Worm (Caenorhabditis elegans): ENCODE data around the gene nhr-246.

DNA sequence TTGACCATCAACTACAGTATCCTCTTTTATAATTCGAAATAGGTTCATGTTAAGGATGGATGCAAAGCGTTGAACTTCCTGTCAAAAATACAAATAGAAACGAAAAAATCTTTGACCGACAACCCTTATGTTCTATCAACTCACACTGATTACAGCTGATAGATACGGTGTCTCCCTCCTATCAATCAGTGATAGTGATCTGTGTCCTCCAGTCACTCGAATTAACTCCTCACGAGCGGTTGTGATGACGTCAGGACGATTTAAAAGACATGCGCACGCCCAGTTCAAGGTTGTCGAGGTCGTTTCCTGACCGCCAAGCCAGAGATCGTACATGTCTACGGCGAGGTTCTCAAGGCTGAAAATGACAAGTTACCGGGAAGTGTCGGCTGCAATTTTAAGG is 30.3 kb upstream of the nhr-246 start:
- TF ChIP-seq pqm-1 (tag; optimal IDR thresholded peaks at IDR 0.05), result no peak
- no peak for TF ChIP-seq unc-39 (tag; optimal IDR thresholded peaks at IDR 0.05)
- no peak for TF ChIP-seq nhr-28 (tag; optimal IDR thresholded peaks at IDR 0.05)
- TF ChIP-seq pha-4 (tag; optimal IDR thresholded peaks at IDR 0.05), result no peak
- TF ChIP-seq fkh-10 (GFP tag; optimal IDR thresholded peaks at IDR 0.05), result no peak
- no peak for TF ChIP-seq nhr-237 (tag; optimal IDR thresholded peaks at IDR 0.05)
- TF ChIP-seq ceh-9 (tag; optimal IDR thresholded peaks at IDR 0.05), result no peak
- no peak for TF ChIP-seq nhr-77 (tag; optimal IDR thresholded peaks at IDR 0.05)
- TF ChIP-seq ztf-4 (tag; optimal IDR thresholded peaks at IDR 0.05), result no peak
- no peak for TF ChIP-seq snpc-4 (tag; optimal IDR thresholded peaks at IDR 0.05)
- no peak for TF ChIP-seq nhr-76 (tag; optimal IDR thresholded peaks at IDR 0.05)

Measured in whole organism, L3 larva.